Fruit fly (Drosophila melanogaster) whole organism, wandering third instar larva: ENCODE measurements around the gene CG12116.

Source experiments
- CrebA ChIP-seq: fragments of 200-800 bp; sonication (Bioruptor generic); optimal IDR thresholded peaks from 2 replicates; lab custom pipeline; 2016; ENCODE audit warnings: missing biosample characterization, mild to moderate bottlenecking, missing genetic modification characterization, borderline replicate concordance
- Hr83 ChIP-seq: fragments of 200-300 bp; sonication (Bioruptor generic); optimal IDR thresholded peaks from 2 replicates; lab custom pipeline; 2016; ENCODE audit warnings: missing biosample characterization, mild to moderate bottlenecking, missing genetic modification characterization, moderate library complexity; ENCODE audit not compliant: poor library complexity, severe bottlenecking
- br ChIP-seq: fragments of 200-800 bp; sonication (Bioruptor generic); optimal IDR thresholded peaks from 2 replicates; lab custom pipeline; 2016; ENCODE audit warnings: missing biosample characterization, missing genetic modification characterization
- dmrt93B ChIP-seq: fragments of 200-800 bp; sonication (Bioruptor generic); optimal IDR thresholded peaks from 2 replicates; lab custom pipeline; 2018; ENCODE audit warnings: missing biosample characterization, mild to moderate bottlenecking, missing genetic modification characterization
- fru ChIP-seq: fragments of 200-800 bp; sonication (Bioruptor generic); optimal IDR thresholded peaks from 3 replicates; lab custom pipeline; 2016; ENCODE audit warnings: missing biosample characterization, mild to moderate bottlenecking, missing genetic modification characterization
- pan ChIP-seq: fragments of >200 bp; optimal IDR thresholded peaks from 2 replicates; lab custom pipeline; 2017
- psq ChIP-seq: fragments of 200-800 bp; sonication (Bioruptor generic); optimal IDR thresholded peaks from 3 replicates; lab custom pipeline; 2017; ENCODE audit warnings: missing biosample characterization, mild to moderate bottlenecking, missing genetic modification characterization, moderate library complexity
- rgr ChIP-seq: fragments of 200-800 bp; sonication (Bioruptor generic); optimal IDR thresholded peaks from 3 replicates; lab custom pipeline; 2016; ENCODE audit warnings: missing biosample characterization, mild to moderate bottlenecking, missing genetic modification characterization
- sage ChIP-seq: fragments of 200-800 bp; sonication (Bioruptor generic); optimal IDR thresholded peaks from 2 replicates; lab custom pipeline; 2016; ENCODE audit warnings: missing biosample characterization, mild to moderate bottlenecking, missing genetic modification characterization
- tai ChIP-seq: sonication (Bioruptor generic); optimal IDR thresholded peaks from 2 replicates; lab custom pipeline; 2016; ENCODE audit warnings: missing biosample characterization, missing genetic modification characterization
- usp ChIP-seq: fragments of >200 bp; optimal IDR thresholded peaks from 2 replicates; lab custom pipeline; 2017; ENCODE audit warnings: missing biosample characterization, missing genetic modification characterization

dm6 chrX:8452163-8452562, 16.6 kb downstream of the CG12116 start:
- TF ChIP-seq CrebA (GFP tag; lab: Kevin White, UChicago) (no peak), dmrt93B (GFP tag; lab: Kevin White, UChicago) (no peak), pan (lab: Kevin White, UChicago) (no peak), tai (no peak), psq (GFP tag; lab: Kevin White, UChicago) (no peak), usp (GFP tag; lab: Kevin White, UChicago) (no peak), sage (GFP tag; lab: Kevin White, UChicago) (no peak), br (GFP tag; lab: Kevin White, UChicago) (no peak), rgr (GFP tag; lab: Kevin White, UChicago) (no peak), Hr83 (GFP tag; lab: Kevin White, UChicago) (no peak), fru (GFP tag; lab: Kevin White, UChicago) (no peak)
